Fruit fly (Drosophila melanogaster) whole organism: ENCODE results near the gene CG31418.

ENCODE experiments used
- CG8478 ChIP-seq: fragments of >200 bp; optimal IDR thresholded peaks from 2 replicates; lab custom pipeline; 2018; ENCODE audit warnings: inconsistent platforms
- Dll ChIP-seq: fragments of >200 bp; optimal IDR thresholded peaks from 2 replicates; lab custom pipeline; 2017
- EcR ChIP-seq, 2 experiments: fragments of >200 bp; optimal IDR thresholded peaks; 2 replicates each; lab custom pipeline; 2017; ENCODE audit warnings: missing biosample characterization in 2 of 2, missing genetic modification characterization in 2 of 2, missing genetic modification reagents in 2 of 2
- pan ChIP-seq: fragments of >200 bp; optimal IDR thresholded peaks from 2 replicates; lab custom pipeline; 2017
- psq ChIP-seq: fragments of >200 bp; optimal IDR thresholded peaks from 2 replicates; lab custom pipeline; 2017
- usp ChIP-seq: fragments of >200 bp; optimal IDR thresholded peaks from 2 replicates; lab custom pipeline; 2017; ENCODE audit warnings: missing biosample characterization, missing genetic modification characterization, mixed read lengths

DNA sequence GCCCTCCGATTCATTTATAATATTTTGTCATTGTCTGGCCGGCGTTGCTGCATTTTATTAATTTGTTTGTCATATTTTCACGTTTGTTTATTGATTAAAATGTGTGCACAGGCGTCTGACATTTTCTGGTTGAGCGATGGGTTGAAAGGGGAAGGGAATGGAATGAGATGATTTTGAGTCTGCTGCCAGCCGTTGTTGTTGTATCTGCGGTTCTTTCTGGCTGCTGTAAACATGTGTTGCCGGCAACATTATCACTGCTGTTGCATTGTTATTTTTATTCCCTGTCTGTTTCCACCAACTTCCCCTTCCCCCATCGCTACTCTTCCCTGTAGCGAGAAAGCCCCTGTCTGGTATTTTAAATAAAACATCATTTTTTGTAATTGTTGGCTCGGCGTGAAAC lies 34.4 kb upstream of the CG31418 start:
- no peak for TF ChIP-seq Dll (lab: Kevin White, UChicago)
- no peak for TF ChIP-seq pan (lab: Kevin White, UChicago)
- no peak for TF ChIP-seq EcR (GFP tag; optimal IDR thresholded peaks at IDR 0.05; lab: Kevin White, UChicago)
- TF ChIP-seq psq (lab: Kevin White, UChicago), result no peak
- no peak for TF ChIP-seq usp (GFP tag; lab: Kevin White, UChicago)
- no peak for TF ChIP-seq CG8478 (lab: Kevin White, UChicago)
